Worm (Caenorhabditis elegans): ENCODE measurements around the gene F23A7.3.
A peak's percentile ranks its signal among the peaks of the same experiment; 100 is the strongest.

Gene F23A7.3

ce11 chrX:16271147-16271546 lies 51.3 kb downstream of the F23A7.3 start (continued):
- TF ChIP-seq snpc-3.4 (tag; optimal IDR thresholded peaks at IDR 0.05) (peak; percentile 29), tlf-1 (GFP tag; optimal IDR thresholded peaks at IDR 0.05) (no peak), rcor-1 (GFP tag; IDR thresholded peaks at IDR 0.05) (peak; percentile 44), cebp-2 (GFP tag; IDR thresholded peaks at IDR 0.05) (peak; percentile 79; the same call in 1 of the 2 replicates), gei-17 (GFP tag; optimal IDR thresholded peaks at IDR 0.05) (no peak), fkh-3 (tag; optimal IDR thresholded peaks at IDR 0.05) (no peak), rpc-1 (optimal IDR thresholded peaks at IDR 0.05) (peak; percentile 93), rpc-1 (tag; optimal IDR thresholded peaks at IDR 0.05) (peak; percentile 95), F57C9.4 (tag; optimal IDR thresholded peaks at IDR 0.05) (no peak), D2030.7 (GFP tag; IDR thresholded peaks at IDR 0.05) (peak; percentile 62), nfyb-1 (GFP tag; IDR thresholded peaks at IDR 0.05) (peak; percentile 43; the same call in 1 of the 2 replicates), atf-7 (tag; optimal IDR thresholded peaks at IDR 0.05) (no peak), lsy-27 (tag; optimal IDR thresholded peaks at IDR 0.05; ENCODE audit: borderline replicate concordance, insufficient read depth) (no peak), hlh-12 (tag; optimal IDR thresholded peaks at IDR 0.05) (no peak), snpc-1.1 (tag; optimal IDR thresholded peaks at IDR 0.05; ENCODE audit: insufficient read depth) (peak; percentile 26), nhr-120 (GFP tag; IDR thresholded peaks at IDR 0.05) (no peak), repo-1 (tag; optimal IDR thresholded peaks at IDR 0.05) (no peak), ztf-18 (tag; optimal IDR thresholded peaks at IDR 0.05) (peak; percentile 72), hrde-1 (tag; optimal IDR thresholded peaks at IDR 0.05; ENCODE audit: borderline replicate concordance) (no peak), ekl-4 (GFP tag; IDR thresholded peaks at IDR 0.05) (peak; percentile 41; the same call in 1 of the 2 replicates), madf-10 (tag; optimal IDR thresholded peaks at IDR 0.05) (peak; percentile 60), pha-4 (tag; optimal IDR thresholded peaks at IDR 0.05) (no peak), sptf-2 (GFP tag; optimal IDR thresholded peaks at IDR 0.05) (no peak), C17E4.6 (GFP tag; IDR thresholded peaks at IDR 0.05) (no peak), F22D6.2 (tag; optimal IDR thresholded peaks at IDR 0.05) (no peak), ccch-3 (GFP tag; optimal IDR thresholded peaks at IDR 0.05) (no peak), ama-1 (optimal IDR thresholded peaks at IDR 0.05) (no peak), ama-1 (GFP tag; optimal IDR thresholded peaks at IDR 0.05) (peak in 1 of 2 experiments; percentile 87), rec-8 (tag; optimal IDR thresholded peaks at IDR 0.05) (peak; percentile 54 to 80), mes-4 (tag; optimal IDR thresholded peaks at IDR 0.05) (peak; percentile 64), him-1 (tag; optimal IDR thresholded peaks at IDR 0.05) (peak; percentile 69), nhr-80 (tag; optimal IDR thresholded peaks at IDR 0.05) (peak; percentile 13), C06A6.2 (GFP tag; conservative IDR thresholded peaks at IDR 0.05) (no peak), nfya-2 (GFP tag; IDR thresholded peaks at IDR 0.05) (no peak), dpff-1 (tag; optimal IDR thresholded peaks at IDR 0.05) (no peak), Y53G8AR.9 (GFP tag; conservative IDR thresholded peaks at IDR 0.05) (no peak), cebp-1 (GFP tag; IDR thresholded peaks at IDR 0.05) (no peak), cebp-1 (tag; optimal IDR thresholded peaks at IDR 0.05) (no peak), T26A5.8 (tag; optimal IDR thresholded peaks at IDR 0.05) (no peak), F23B12.7 (tag; optimal IDR thresholded peaks at IDR 0.05; ENCODE audit: insufficient read depth) (peak; percentile 60), snpc-4 (GFP tag; optimal IDR thresholded peaks at IDR 0.05) (no peak), snpc-4 (tag; optimal IDR thresholded peaks at IDR 0.05) (peak; percentile 0 to 80 (median 70)), tbx-9 (tag; optimal IDR thresholded peaks at IDR 0.05; ENCODE audit: borderline replicate concordance) (no peak), Y67H2A.10 (GFP tag; conservative IDR thresholded peaks at IDR 0.05) (no peak), ceh-27 (GFP tag; optimal IDR thresholded peaks at IDR 0.05) (no peak), ceh-100 (GFP tag; IDR thresholded peaks at IDR 0.05) (peak; percentile 24; the same call in 1 of the 2 replicates), B0261.1 (tag; optimal IDR thresholded peaks at IDR 0.05) (peak; percentile 88), lin-35 (GFP tag; optimal IDR thresholded peaks at IDR 0.05) (peak in 1 of 3 experiments; percentile 65), ztf-6 (GFP tag; IDR thresholded peaks at IDR 0.05) (no peak)
